Worm (Caenorhabditis elegans) whole organism, L3 larva: ENCODE data around the gene F49F1.10.

ENCODE experiments used
- ZK546.5 ChIP-seq: sonication (generic microtip); optimal IDR thresholded peaks from 2 replicates; lab custom pipeline; 2017; ENCODE audit warnings: missing biosample characterization, missing genetic modification characterization
- ceh-82 ChIP-seq: fragments of 150-350 bp; optimal IDR thresholded peaks from 2 replicates; lab custom pipeline; 2014; ENCODE audit warnings: missing biosample characterization, missing genetic modification characterization
- ceh-9 ChIP-seq: sonication (generic microtip); optimal IDR thresholded peaks from 2 replicates; lab custom pipeline; 2018; ENCODE audit warnings: missing biosample characterization, missing genetic modification characterization
- daf-12 ChIP-seq: fragments of 150-350 bp; optimal IDR thresholded peaks from 2 replicates; lab custom pipeline; 2014; ENCODE audit warnings: missing biosample characterization, missing genetic modification reagents, missing genetic modification characterization
- elt-2 ChIP-seq: sonication (generic microtip); optimal IDR thresholded peaks from 2 replicates; lab custom pipeline; 2016; ENCODE audit warnings: missing genetic modification reagents, mild to moderate bottlenecking, missing genetic modification characterization, missing compliant biosample characterization
- fkh-10 ChIP-seq: sonication (generic microtip); optimal IDR thresholded peaks from 2 replicates; lab custom pipeline; 2017; ENCODE audit warnings: missing biosample characterization, missing genetic modification reagents, missing genetic modification characterization
- fos-1 ChIP-seq: fragments of 150-350 bp; optimal IDR thresholded peaks from 2 replicates; lab custom pipeline; 2014; ENCODE audit warnings: missing biosample characterization, missing genetic modification characterization
- nhr-11 ChIP-seq: fragments of 150-350 bp; optimal IDR thresholded peaks from 2 replicates; lab custom pipeline; 2014; ENCODE audit warnings: missing biosample characterization, missing genetic modification characterization
- nhr-237 ChIP-seq: fragments of 150-350 bp; optimal IDR thresholded peaks from 2 replicates; lab custom pipeline; 2014; ENCODE audit warnings: missing biosample characterization, missing genetic modification characterization
- ztf-4 ChIP-seq: fragments of 150-350 bp; optimal IDR thresholded peaks from 2 replicates; lab custom pipeline; 2014; ENCODE audit warnings: missing biosample characterization, missing genetic modification characterization

DNA sequence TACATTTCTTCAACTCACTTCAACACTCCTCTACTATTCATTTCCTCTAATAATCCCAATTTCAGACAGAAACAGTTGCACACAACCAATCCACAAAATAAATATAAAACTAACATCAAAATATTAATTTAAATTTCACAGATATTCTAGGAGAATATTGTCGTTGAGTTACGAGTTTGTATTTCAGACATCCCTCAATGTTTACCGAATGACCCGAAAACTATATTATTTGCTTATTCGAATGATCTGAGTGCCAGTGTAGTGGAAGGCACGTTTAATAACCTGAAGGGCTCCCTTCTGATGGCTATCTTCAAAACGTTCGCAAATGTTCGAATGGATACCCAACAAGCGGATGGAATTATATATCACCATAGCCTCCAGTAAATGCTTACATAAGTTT lies 5.9 kb upstream of the F49F1.10 start, which contains the start of gene R07C12.3:
- no peak for TF ChIP-seq fos-1 (tag; lab: Kevin White, UChicago)
- TF ChIP-seq ceh-82 (tag; lab: Kevin White, UChicago): no peak
- TF ChIP-seq ZK546.5 (tag; lab: Kevin White, UChicago): no peak
- no peak for TF ChIP-seq fkh-10
- no peak for TF ChIP-seq nhr-11 (tag; lab: Kevin White, UChicago)
- no peak for TF ChIP-seq ceh-9 (tag; lab: Kevin White, UChicago)
- TF ChIP-seq elt-2 (tag; lab: Kevin White, UChicago): no peak
- TF ChIP-seq daf-12 (tag; lab: Kevin White, UChicago): no peak
- no peak for TF ChIP-seq nhr-237
- TF ChIP-seq ztf-4 (tag; lab: Kevin White, UChicago): no peak
